Worm (Caenorhabditis elegans): ENCODE results near the gene sel-2.

Gene sel-2

ce11 chrIII:4562070-4562788 is 50.0 kb downstream of the sel-2 start, which contains the start of gene pan-1 (continued):
- peak; percentile 28; the same call in 1 of the 2 replicates for TF ChIP-seq dmd-6 (GFP tag; IDR thresholded peaks at IDR 0.05)
- no peak for TF ChIP-seq zip-2 (tag; optimal IDR thresholded peaks at IDR 0.05)
- TF ChIP-seq mxl-2 (GFP tag; conservative IDR thresholded peaks at IDR 0.05), result 0 out of 2 replicates have a peak, but pooled peaks have one; percentile 35
- TF ChIP-seq pqm-1 (tag; optimal IDR thresholded peaks at IDR 0.05), result peak; percentile 39
- TF ChIP-seq jun-1 (tag; optimal IDR thresholded peaks at IDR 0.05), result no peak
- TF ChIP-seq unc-62 (GFP tag; optimal IDR thresholded peaks at IDR 0.05 in 1 of 2), result peak in 1 of 2 experiments; percentile 44
- no peak for TF ChIP-seq unc-62 (tag; optimal IDR thresholded peaks at IDR 0.05)
- TF ChIP-seq mep-1 (tag; optimal IDR thresholded peaks at IDR 0.05), result peak; percentile 54
- peak; percentile 60 for TF ChIP-seq nhr-28 (tag; optimal IDR thresholded peaks at IDR 0.05)
- TF ChIP-seq mdl-1 (tag; optimal IDR thresholded peaks at IDR 0.05), result peak in 1 of 2 experiments; percentile 35
- TF ChIP-seq nhr-11 (tag; optimal IDR thresholded peaks at IDR 0.05), result peak; percentile 15

ce11 chrIII:4561286-4561685 is 50.9 kb downstream of the sel-2 start:
- TF ChIP-seq daf-16 (GFP tag; optimal IDR thresholded peaks at IDR 0.05) (no peak), daf-16 (tag; optimal IDR thresholded peaks at IDR 0.05) (peak; percentile 80), lin-1 (GFP tag; IDR thresholded peaks at IDR 0.05) (no peak), ces-1 (GFP tag; optimal IDR thresholded peaks at IDR 0.05) (no peak), ctbp-1 (GFP tag; IDR thresholded peaks at IDR 0.05) (no peak), ceh-82 (tag; optimal IDR thresholded peaks at IDR 0.05) (no peak), cey-2 (tag; optimal IDR thresholded peaks at IDR 0.05; ENCODE audit: borderline replicate concordance, insufficient read depth) (no peak), tra-1 (GFP tag; IDR thresholded peaks at IDR 0.05) (no peak), dve-1 (tag; optimal IDR thresholded peaks at IDR 0.05; ENCODE audit: insufficient read depth) (peak; percentile 51), T20F7.1 (GFP tag; optimal IDR thresholded peaks at IDR 0.05) (no peak), D1046.2 (GFP tag; IDR thresholded peaks at IDR 0.05) (no peak), hmg-1.1 (GFP tag; IDR thresholded peaks at IDR 0.05) (no peak), ceh-28 (tag; optimal IDR thresholded peaks at IDR 0.05) (no peak), ztf-7 (tag; optimal IDR thresholded peaks at IDR 0.05) (no peak), mdl-1 (tag; optimal IDR thresholded peaks at IDR 0.05) (no peak), php-3 (GFP tag; IDR thresholded peaks at IDR 0.05) (0 out of 2 replicates have a peak, but pooled peaks have one; percentile 21), Y5F2A.4 (GFP tag; optimal IDR thresholded peaks at IDR 0.05) (no peak), nhr-48 (tag; optimal IDR thresholded peaks at IDR 0.05) (no peak), egl-27 (tag; optimal IDR thresholded peaks at IDR 0.05) (no peak), jun-1 (tag; optimal IDR thresholded peaks at IDR 0.05) (no peak), sdz-12 (GFP tag; optimal IDR thresholded peaks at IDR 0.05) (no peak), egl-43 (GFP tag; IDR thresholded peaks at IDR 0.05) (no peak), nhr-25 (tag; optimal IDR thresholded peaks at IDR 0.05; ENCODE audit: borderline replicate concordance, insufficient read depth) (no peak), nhr-102 (tag; optimal IDR thresholded peaks at IDR 0.05) (no peak), duxl-1 (tag; optimal IDR thresholded peaks at IDR 0.05; ENCODE audit: poor library complexity) (no peak), lin-13 (GFP tag; optimal IDR thresholded peaks at IDR 0.05) (no peak), zip-11 (GFP tag; IDR thresholded peaks at IDR 0.05) (no peak), mep-1 (tag; optimal IDR thresholded peaks at IDR 0.05) (no peak), ceh-44 (GFP tag; IDR thresholded peaks at IDR 0.05) (no peak), zag-1 (tag; optimal IDR thresholded peaks at IDR 0.05) (no peak), pqm-1 (tag; optimal IDR thresholded peaks at IDR 0.05) (peak; percentile 61), tag-97 (GFP tag; IDR thresholded peaks at IDR 0.05) (no peak), nhr-28 (tag; optimal IDR thresholded peaks at IDR 0.05) (peak; percentile 14)
